Worm (Caenorhabditis elegans) whole organism, mixed stage, embryonic: ENCODE results near the gene C50E10.2.

Source experiments
- nhr-28 ChIP-seq: fragments of 150-350 bp; optimal IDR thresholded peaks from 2 replicates; lab custom pipeline; 2014; ENCODE audit warnings: missing biosample characterization, missing genetic modification characterization
- pha-4 ChIP-seq: fragments of 150-350 bp; optimal IDR thresholded peaks from 2 replicates; lab custom pipeline; 2018; ENCODE audit warnings: missing biosample characterization, missing genetic modification reagents, missing genetic modification characterization

ce11 chrII:12349866-12350265 lies 40.4 kb upstream of the C50E10.2 start:
- TF ChIP-seq pha-4 (tag; lab: Kevin White, UChicago) (no peak), nhr-28 (tag; lab: Kevin White, UChicago) (no peak)
